Worm (Caenorhabditis elegans) whole organism, midembryonic: ENCODE results near the gene D1025.10.

Experiments used
- T22C8.4 ChIP-seq: fragments of 200-800 bp; sonication (Bioruptor generic); IDR thresholded peaks from 2 replicates; pipeline ENCODE4 v1.3.6; 2022; ENCODE audit warnings: missing genetic modification characterization, missing compliant biosample characterization
- cog-1 ChIP-seq: sonication (generic microtip); optimal IDR thresholded peaks from 2 replicates; lab custom pipeline; 2016; ENCODE audit warnings: missing genetic modification characterization, missing compliant biosample characterization
- flt-1 ChIP-seq: fragments of 200-800 bp; sonication (Bioruptor generic); IDR thresholded peaks from 2 replicates; pipeline ENCODE4 v1.3.6; 2022; ENCODE audit warnings: missing genetic modification characterization, missing compliant biosample characterization
- klf-2 ChIP-seq: fragments of 200-800 bp; sonication (Bioruptor generic); conservative IDR thresholded peaks from 2 replicates; pipeline ENCODE4 v1.3.6; 2022; ENCODE audit warnings: missing genetic modification reagents, missing genetic modification characterization, missing compliant biosample characterization
- ref-1 ChIP-seq: fragments of 200-800 bp; sonication (Bioruptor generic); conservative IDR thresholded peaks from 2 replicates; pipeline ENCODE4 v1.3.6; 2022; ENCODE audit warnings: missing genetic modification reagents, missing genetic modification characterization, missing compliant biosample characterization
- ztf-29 ChIP-seq: fragments of 200-800 bp; sonication (Bioruptor generic); IDR thresholded peaks from 2 replicates; pipeline ENCODE4 v1.3.6; 2022; ENCODE audit warnings: missing genetic modification reagents, missing genetic modification characterization, missing compliant biosample characterization

DNA sequence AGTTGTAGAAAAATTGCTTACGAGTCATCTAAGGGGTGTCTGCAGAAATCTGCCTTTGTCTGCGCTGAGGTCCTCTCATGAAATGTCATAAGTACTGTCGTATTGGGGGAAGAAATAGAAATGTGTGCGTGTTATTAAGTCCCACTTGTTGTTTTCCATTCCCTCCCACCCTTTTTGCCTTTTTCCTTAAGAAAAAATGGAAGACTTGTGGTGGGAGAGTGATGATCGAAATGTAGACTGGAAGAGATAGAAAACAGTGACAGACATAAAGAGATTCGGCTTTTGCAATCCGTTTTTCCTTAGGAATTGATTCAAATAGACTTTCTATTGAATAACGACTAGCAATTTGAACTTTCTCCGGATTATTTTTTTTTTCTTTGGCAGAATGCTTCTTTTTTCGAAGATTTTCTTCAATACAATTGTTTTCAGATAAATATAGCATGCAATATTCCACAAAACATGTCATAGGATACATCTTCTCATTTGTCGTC, 33.1 kb downstream of the D1025.10 start, which contains the start of gene ram-5:
- no peak for TF ChIP-seq ztf-29
- TF ChIP-seq cog-1 (tag; lab: Kevin White, UChicago) = no peak
- no peak for TF ChIP-seq flt-1 (GFP tag; lab: Robert Waterston, UW)
- no peak for TF ChIP-seq T22C8.4
- no peak for TF ChIP-seq klf-2 (GFP tag; lab: Robert Waterston, UW)
- no peak for TF ChIP-seq ref-1
